Worm (Caenorhabditis elegans) whole organism, midembryonic: ENCODE measurements around the gene ostf-4.

Experiments
- T22C8.4 ChIP-seq: fragments of 200-800 bp; sonication (Bioruptor generic); IDR thresholded peaks from 2 replicates; pipeline ENCODE4 v1.3.6; 2022; ENCODE audit warnings: missing genetic modification characterization, missing compliant biosample characterization
- flt-1 ChIP-seq: fragments of 200-800 bp; sonication (Bioruptor generic); IDR thresholded peaks from 2 replicates; pipeline ENCODE4 v1.3.6; 2022; ENCODE audit warnings: missing genetic modification characterization, missing compliant biosample characterization
- klf-2 ChIP-seq: fragments of 200-800 bp; sonication (Bioruptor generic); conservative IDR thresholded peaks from 2 replicates; pipeline ENCODE4 v1.3.6; 2022; ENCODE audit warnings: missing genetic modification reagents, missing genetic modification characterization, missing compliant biosample characterization
- ref-1 ChIP-seq: fragments of 200-800 bp; sonication (Bioruptor generic); conservative IDR thresholded peaks from 2 replicates; pipeline ENCODE4 v1.3.6; 2022; ENCODE audit warnings: missing genetic modification reagents, missing genetic modification characterization, missing compliant biosample characterization
- ztf-23 ChIP-seq: fragments of 200-800 bp; sonication (Bioruptor generic); IDR thresholded peaks from 2 replicates; pipeline ENCODE4 v1.3.6; 2022; ENCODE audit warnings: missing genetic modification reagents, missing genetic modification characterization, missing compliant biosample characterization
- ztf-29 ChIP-seq: fragments of 200-800 bp; sonication (Bioruptor generic); IDR thresholded peaks from 2 replicates; pipeline ENCODE4 v1.3.6; 2022; ENCODE audit warnings: missing genetic modification reagents, missing genetic modification characterization, missing compliant biosample characterization

DNA sequence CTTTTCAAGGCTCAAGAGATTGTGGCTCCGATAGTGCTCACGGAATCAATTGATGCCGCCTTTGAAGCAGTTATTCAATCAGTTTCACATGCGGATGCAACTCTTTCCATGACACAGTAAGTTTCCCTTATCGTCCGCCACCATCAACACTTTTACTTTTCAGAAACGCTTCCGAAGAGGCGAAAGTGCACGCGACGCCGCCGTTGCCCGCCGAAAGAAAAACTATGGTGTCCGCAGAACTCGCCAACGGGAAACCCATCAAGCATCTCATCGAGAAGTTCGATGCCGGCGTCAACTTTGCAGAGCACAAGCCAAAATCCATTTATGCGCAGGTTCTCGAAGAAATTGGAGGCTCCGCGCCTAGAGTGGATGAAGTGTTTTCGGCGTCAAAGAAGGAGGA is 35.1 kb upstream of the ostf-4 start:
- TF ChIP-seq ztf-23 = no peak
- no peak for TF ChIP-seq ztf-29 (GFP tag; lab: Robert Waterston, UW)
- TF ChIP-seq klf-2 (GFP tag; lab: Robert Waterston, UW) = no peak
- no peak for TF ChIP-seq flt-1 (GFP tag; lab: Robert Waterston, UW)
- TF ChIP-seq T22C8.4 (GFP tag; lab: Robert Waterston, UW) = no peak
- no peak for TF ChIP-seq ref-1
